ENCODE assay signal across 2 fruit fly cellular contexts in genomic region chrX:8973136-8973535, dm6.
TF ChIP-seq lines count a peak whose summit lies in the region.

No protein-coding gene starts in this region.

TF ChIP-seq in whole organism, embryonic, 481 proteins besides CTCF, POLR2A, EP300 and RAD21 (continued from another document and continues in another):
- 0 out of 2 replicates have a peak, but pooled peaks have one; percentile 20 for TF ChIP-seq H2.0 (GFP tag; IDR thresholded peaks at IDR 0.05; lab: Robert Waterston, UW)
- TF ChIP-seq unpg (GFP tag; optimal IDR thresholded peaks at IDR 0.05; lab: Kevin White, UChicago): peak; percentile 37
- TF ChIP-seq CG1832 (GFP tag; optimal IDR thresholded peaks at IDR 0.05; lab: Kevin White, UChicago): no peak
- no peak for TF ChIP-seq mam (GFP tag; optimal IDR thresholded peaks at IDR 0.05; lab: Kevin White, UChicago)
- no peak for TF ChIP-seq insv (GFP tag; optimal IDR thresholded peaks at IDR 0.05; lab: Kevin White, UChicago)
- TF ChIP-seq CG17612 (GFP tag; IDR thresholded peaks at IDR 0.05; lab: Robert Waterston, UW): no peak
- no peak for TF ChIP-seq ftz-f1 (GFP tag; optimal IDR thresholded peaks at IDR 0.05; lab: Kevin White, UChicago)
- TF ChIP-seq schlank (tag; optimal IDR thresholded peaks at IDR 0.05; lab: Kevin White, UChicago): no peak
- no peak for TF ChIP-seq HLH4C (GFP tag; IDR thresholded peaks at IDR 0.05; lab: Robert Waterston, UW; ENCODE audit: partially characterized antibody)
- no peak for TF ChIP-seq CG17912 (GFP tag; optimal IDR thresholded peaks at IDR 0.05; lab: Kevin White, UChicago)
- TF ChIP-seq tgo (GFP tag; IDR thresholded peaks at IDR 0.05; lab: Robert Waterston, UW): peak; percentile 38; the same call in 2 of the 3 replicates
- TF ChIP-seq pan (optimal IDR thresholded peaks at IDR 0.05; lab: Kevin White, UChicago): no peak
- TF ChIP-seq pan (GFP tag; optimal IDR thresholded peaks at IDR 0.05 in 1 of 2, IDR thresholded peaks at IDR 0.05 in 1 of 2): peak in 1 of 2 experiments; percentile 49
- 0 out of 3 replicates have a peak, but pooled peaks have one; percentile 41 for TF ChIP-seq ci (GFP tag; IDR thresholded peaks at IDR 0.05; lab: Robert Waterston, UW)
- no peak for TF ChIP-seq CG8478 (optimal IDR thresholded peaks at IDR 0.05; lab: Kevin White, UChicago)
- TF ChIP-seq lmd (GFP tag; IDR thresholded peaks at IDR 0.05; lab: Robert Waterston, UW): peak; percentile 57
- TF ChIP-seq sens-2 (GFP tag; IDR thresholded peaks at IDR 0.05; lab: Robert Waterston, UW): no peak
- TF ChIP-seq CG11695 (GFP tag; IDR thresholded peaks at IDR 0.05; lab: Robert Waterston, UW): 0 out of 3 replicates have a peak, but pooled peaks have one; percentile 19
- TF ChIP-seq CG11247 (GFP tag; IDR thresholded peaks at IDR 0.05; lab: Robert Waterston, UW): no peak
- no peak for TF ChIP-seq CG3281 (GFP tag; optimal IDR thresholded peaks at IDR 0.05; lab: Kevin White, UChicago)
- no peak for TF ChIP-seq CG10565 (GFP tag; optimal IDR thresholded peaks at IDR 0.05; lab: Kevin White, UChicago)
- no peak for TF ChIP-seq CG30431 (GFP tag; optimal IDR thresholded peaks at IDR 0.05; lab: Kevin White, UChicago)
- no peak for TF ChIP-seq ap (GFP tag; IDR thresholded peaks at IDR 0.05; lab: Robert Waterston, UW)
- TF ChIP-seq CG1792 (GFP tag; optimal IDR thresholded peaks at IDR 0.05; lab: Kevin White, UChicago): no peak
- no peak for TF ChIP-seq CG2199 (GFP tag; IDR thresholded peaks at IDR 0.05; lab: Robert Waterston, UW)
- TF ChIP-seq gt (GFP tag; IDR thresholded peaks at IDR 0.05; lab: Robert Waterston, UW): 0 out of 2 replicates have a peak, but pooled peaks have one; percentile 17
- TF ChIP-seq Hr3 (GFP tag; optimal IDR thresholded peaks at IDR 0.05; lab: Kevin White, UChicago): no peak
- TF ChIP-seq pros (GFP tag; optimal IDR thresholded peaks at IDR 0.05; lab: Kevin White, UChicago): no peak
- TF ChIP-seq ems (GFP tag; optimal IDR thresholded peaks at IDR 0.05; lab: Kevin White, UChicago): no peak
- no peak for TF ChIP-seq Bgb (GFP tag; IDR thresholded peaks at IDR 0.05; lab: Robert Waterston, UW; ENCODE audit: partially characterized antibody)
- TF ChIP-seq CG33557 (GFP tag; optimal IDR thresholded peaks at IDR 0.05; lab: Kevin White, UChicago): no peak
- no peak for TF ChIP-seq Elba2 (GFP tag; optimal IDR thresholded peaks at IDR 0.05; lab: Kevin White, UChicago)
- no peak for TF ChIP-seq crc (GFP tag; optimal IDR thresholded peaks at IDR 0.05; lab: Kevin White, UChicago)
- TF ChIP-seq Myb (GFP tag; optimal IDR thresholded peaks at IDR 0.05; lab: Kevin White, UChicago): no peak
- no peak for TF ChIP-seq dm (GFP tag; optimal IDR thresholded peaks at IDR 0.05; lab: Kevin White, UChicago)
- no peak for TF ChIP-seq CG4328 (GFP tag; optimal IDR thresholded peaks at IDR 0.05; lab: Kevin White, UChicago)
- no peak for TF ChIP-seq Stat92E (GFP tag; optimal IDR thresholded peaks at IDR 0.05; lab: Kevin White, UChicago)
- no peak for TF ChIP-seq Side (GFP tag; optimal IDR thresholded peaks at IDR 0.05; lab: Kevin White, UChicago)
- no peak for TF ChIP-seq CG9437 (GFP tag; optimal IDR thresholded peaks at IDR 0.05; lab: Kevin White, UChicago)
- no peak for TF ChIP-seq CG6272 (GFP tag; IDR thresholded peaks at IDR 0.05; lab: Robert Waterston, UW)
- no peak; the same call in 1 of the 2 replicates for TF ChIP-seq sob (GFP tag; IDR thresholded peaks at IDR 0.05; lab: Robert Waterston, UW)
- TF ChIP-seq gce (GFP tag; IDR thresholded peaks at IDR 0.05; lab: Robert Waterston, UW): no peak
- TF ChIP-seq klu (GFP tag; IDR thresholded peaks at IDR 0.05; lab: Robert Waterston, UW): no peak
- TF ChIP-seq MTF-1 (GFP tag; optimal IDR thresholded peaks at IDR 0.05; lab: Kevin White, UChicago; ENCODE audit: borderline replicate concordance): no peak
- no peak for TF ChIP-seq CG2202 (tag; optimal IDR thresholded peaks at IDR 0.05; lab: Kevin White, UChicago)
- TF ChIP-seq NFAT (GFP tag; IDR thresholded peaks at IDR 0.05; lab: Robert Waterston, UW): no peak
- no peak for TF ChIP-seq TFAM (GFP tag; optimal IDR thresholded peaks at IDR 0.05; lab: Kevin White, UChicago)
- no peak for TF ChIP-seq nerfin-1 (tag; optimal IDR thresholded peaks at IDR 0.05; lab: Kevin White, UChicago)
- peak; percentile 23; the same call in 1 of the 2 replicates for TF ChIP-seq ssp (GFP tag; IDR thresholded peaks at IDR 0.05; lab: Robert Waterston, UW)
- no peak for TF ChIP-seq ab (GFP tag; optimal IDR thresholded peaks at IDR 0.05; lab: Kevin White, UChicago)
- no peak for TF ChIP-seq CG6175 (GFP tag; IDR thresholded peaks at IDR 0.05; lab: Robert Waterston, UW)
- no peak for TF ChIP-seq Dek (tag; optimal IDR thresholded peaks at IDR 0.05; lab: Kevin White, UChicago)
- no peak for TF ChIP-seq CG10431 (GFP tag; optimal IDR thresholded peaks at IDR 0.05; lab: Kevin White, UChicago)
- TF ChIP-seq CG7839 (tag; optimal IDR thresholded peaks at IDR 0.05; lab: Kevin White, UChicago): peak; percentile 46
- TF ChIP-seq Tbp (GFP tag; optimal IDR thresholded peaks at IDR 0.05; lab: Kevin White, UChicago): no peak
- no peak for TF ChIP-seq CrebB (tag; optimal IDR thresholded peaks at IDR 0.05; lab: Kevin White, UChicago)
- TF ChIP-seq fd102C (GFP tag; optimal IDR thresholded peaks at IDR 0.05; lab: Kevin White, UChicago): no peak
- no peak for TF ChIP-seq lola (GFP tag; optimal IDR thresholded peaks at IDR 0.05; lab: Kevin White, UChicago)
- TF ChIP-seq chif (GFP tag; optimal IDR thresholded peaks at IDR 0.05; lab: Kevin White, UChicago): no peak
- no peak for TF ChIP-seq phol (tag; optimal IDR thresholded peaks at IDR 0.05; lab: Kevin White, UChicago)
- peak; percentile 1 for TF ChIP-seq exex (tag; optimal IDR thresholded peaks at IDR 0.05; lab: Kevin White, UChicago)
- no peak for TF ChIP-seq CG8359 (GFP tag; optimal IDR thresholded peaks at IDR 0.05; lab: Kevin White, UChicago; ENCODE audit: borderline replicate concordance)
- no peak for TF ChIP-seq Gsc (GFP tag; IDR thresholded peaks at IDR 0.05; lab: Robert Waterston, UW)
- TF ChIP-seq Bteb2 (GFP tag; optimal IDR thresholded peaks at IDR 0.05; lab: Kevin White, UChicago): no peak
- no peak for TF ChIP-seq zf30C (GFP tag; optimal IDR thresholded peaks at IDR 0.05; lab: Kevin White, UChicago)
- TF ChIP-seq CG1602 (GFP tag; optimal IDR thresholded peaks at IDR 0.05; lab: Kevin White, UChicago): no peak
- TF ChIP-seq GATAe (GFP tag; conservative IDR thresholded peaks at IDR 0.05; lab: Robert Waterston, UW): peak; percentile 79
- TF ChIP-seq cwo (GFP tag; optimal IDR thresholded peaks at IDR 0.05; lab: Kevin White, UChicago): no peak

TF ChIP-seq in whole organism, prepupa, 60 proteins besides CTCF, POLR2A, EP300 and RAD21 (continued from another document):
- TF ChIP-seq CG11762 (GFP tag; optimal IDR thresholded peaks at IDR 0.05; lab: Kevin White, UChicago; ENCODE audit: insufficient read depth): no peak
- peak; percentile 5 for TF ChIP-seq pdm3 (GFP tag; optimal IDR thresholded peaks at IDR 0.05; lab: Kevin White, UChicago)
- no peak for TF ChIP-seq CG1621 (tag; optimal IDR thresholded peaks at IDR 0.05; lab: Kevin White, UChicago)
- peak; percentile 7 for TF ChIP-seq CG34406 (GFP tag; optimal IDR thresholded peaks at IDR 0.05; lab: Kevin White, UChicago)
- no peak for TF ChIP-seq Sox14 (GFP tag; optimal IDR thresholded peaks at IDR 0.05; lab: Kevin White, UChicago)
- TF ChIP-seq Sox15 (GFP tag; optimal IDR thresholded peaks at IDR 0.05; lab: Kevin White, UChicago): peak; percentile 10
- TF ChIP-seq Eip93F (GFP tag; optimal IDR thresholded peaks at IDR 0.05; lab: Kevin White, UChicago): no peak
- no peak for TF ChIP-seq CG6276 (GFP tag; optimal IDR thresholded peaks at IDR 0.05; lab: Kevin White, UChicago)
- TF ChIP-seq CG4318 (GFP tag; optimal IDR thresholded peaks at IDR 0.05; lab: Kevin White, UChicago): no peak
- TF ChIP-seq CG8319 (GFP tag; optimal IDR thresholded peaks at IDR 0.05; lab: Kevin White, UChicago): no peak
- TF ChIP-seq Sox102F (GFP tag; optimal IDR thresholded peaks at IDR 0.05; lab: Kevin White, UChicago): peak; percentile 13
- TF ChIP-seq spab (GFP tag; optimal IDR thresholded peaks at IDR 0.05; lab: Kevin White, UChicago): no peak
- TF ChIP-seq Eip78C (GFP tag; lab: Kevin White, UChicago): peak; percentile 41
- peak; percentile 36 for TF ChIP-seq Hr39 (GFP tag; optimal IDR thresholded peaks at IDR 0.05; lab: Kevin White, UChicago)
- TF ChIP-seq net (GFP tag; optimal IDR thresholded peaks at IDR 0.05; lab: Kevin White, UChicago): no peak
- no peak for TF ChIP-seq fd85E (GFP tag; optimal IDR thresholded peaks at IDR 0.05; lab: Kevin White, UChicago)
- TF ChIP-seq cyc (GFP tag; optimal IDR thresholded peaks at IDR 0.05; lab: Kevin White, UChicago): peak; percentile 0
- peak; percentile 31 for TF ChIP-seq acj6 (GFP tag; optimal IDR thresholded peaks at IDR 0.05; lab: Kevin White, UChicago)
- TF ChIP-seq Blimp-1 (GFP tag; optimal IDR thresholded peaks at IDR 0.05; lab: Kevin White, UChicago): no peak
- no peak for TF ChIP-seq CG32006 (GFP tag; optimal IDR thresholded peaks at IDR 0.05; lab: Kevin White, UChicago)
- peak; percentile 78 for TF ChIP-seq svp (GFP tag; lab: Kevin White, UChicago)
- no peak for TF ChIP-seq CG6808 (GFP tag; optimal IDR thresholded peaks at IDR 0.05; lab: Kevin White, UChicago)
